Fruit fly (Drosophila melanogaster) whole organism, embryonic: Measurements from ENCODE around the gene Pxn.

ENCODE experiments used
- Ada2b ChIP-seq: fragments of 200-800 bp; sonication (Bioruptor generic); IDR thresholded peaks from 2 replicates; pipeline ENCODE4 v1.3.6; 2022; ENCODE audit warnings: missing biosample characterization, missing genetic modification characterization
- BtbVII ChIP-seq: fragments of 200-800 bp; sonication (Bioruptor generic); optimal IDR thresholded peaks from 3 replicates; lab custom pipeline; 2017; ENCODE audit warnings: missing biosample characterization, mild to moderate bottlenecking, missing genetic modification characterization
- CG11398 ChIP-seq: fragments of 200-800 bp; sonication (Bioruptor generic); optimal IDR thresholded peaks from 2 replicates; lab custom pipeline; 2016; ENCODE audit warnings: missing biosample characterization, missing genetic modification characterization
- CG12236 ChIP-seq: fragments of 200-800 bp; sonication (Bioruptor generic); optimal IDR thresholded peaks from 2 replicates; lab custom pipeline; 2016; ENCODE audit warnings: missing biosample characterization, missing genetic modification characterization
- CG12659 ChIP-seq: fragments of 200-800 bp; sonication (Bioruptor generic); optimal IDR thresholded peaks from 3 replicates; lab custom pipeline; 2017; ENCODE audit warnings: mild to moderate bottlenecking, missing biosample characterization, missing genetic modification reagents, missing genetic modification characterization
- CG1529 ChIP-seq: fragments of 200-800 bp; sonication (Bioruptor generic); optimal IDR thresholded peaks from 3 replicates; lab custom pipeline; 2018; ENCODE audit warnings: missing biosample characterization, missing genetic modification characterization
- CG18011 ChIP-seq: fragments of 200-800 bp; sonication (Bioruptor generic); optimal IDR thresholded peaks from 2 replicates; lab custom pipeline; 2017; ENCODE audit warnings: missing biosample characterization, missing genetic modification characterization, mild to moderate bottlenecking, moderate library complexity, missing genotype
- CG30431 ChIP-seq: fragments of 200-800 bp; sonication (Bioruptor generic); optimal IDR thresholded peaks from 2 replicates; lab custom pipeline; 2017; ENCODE audit warnings: missing biosample characterization, missing genetic modification characterization
- CG3065 ChIP-seq: fragments of 200-800 bp; sonication (Bioruptor generic); optimal IDR thresholded peaks from 2 replicates; lab custom pipeline; 2016; ENCODE audit warnings: missing biosample characterization, missing genetic modification characterization
- CG6854 ChIP-seq: fragments of 200-800 bp; sonication (Bioruptor generic); optimal IDR thresholded peaks from 3 replicates; lab custom pipeline; 2017; ENCODE audit warnings: missing biosample characterization, mild to moderate bottlenecking, missing genetic modification characterization
- CG8089 ChIP-seq: fragments of 200-800 bp; sonication (Bioruptor generic); optimal IDR thresholded peaks from 3 replicates; lab custom pipeline; 2016; ENCODE audit warnings: missing biosample characterization, missing genetic modification characterization
- CG9609 ChIP-seq: fragments of 200-800 bp; sonication (Bioruptor generic); optimal IDR thresholded peaks from 3 replicates; lab custom pipeline; 2016; ENCODE audit warnings: missing biosample characterization, missing genetic modification characterization
- CG9727 ChIP-seq: fragments of 200-800 bp; sonication (Bioruptor generic); optimal IDR thresholded peaks from 3 replicates; lab custom pipeline; 2017; ENCODE audit warnings: missing biosample characterization, mild to moderate bottlenecking, missing genetic modification characterization
- CG9876 ChIP-seq: fragments of 200-800 bp; sonication (Bioruptor generic); optimal IDR thresholded peaks from 2 replicates; lab custom pipeline; 2016; ENCODE audit warnings: missing biosample characterization, missing genetic modification characterization
- CoRest ChIP-seq: fragments of 200-800 bp; sonication (Bioruptor generic); optimal IDR thresholded peaks from 3 replicates; lab custom pipeline; 2018; ENCODE audit warnings: missing biosample characterization, mild to moderate bottlenecking, missing genetic modification characterization, moderate library complexity
- D19A ChIP-seq: fragments of 200-800 bp; optimal IDR thresholded peaks from 3 replicates; lab custom pipeline; 2019; ENCODE audit warnings: missing biosample characterization, mild to moderate bottlenecking, missing genetic modification characterization, moderate library complexity
- Dad ChIP-seq: fragments of 200-800 bp; sonication (Bioruptor generic); optimal IDR thresholded peaks from 3 replicates; lab custom pipeline; 2016; ENCODE audit warnings: missing biosample characterization, missing genetic modification characterization
- Dek ChIP-seq: fragments of 200-800 bp; sonication (Bioruptor generic); optimal IDR thresholded peaks from 3 replicates; lab custom pipeline; 2019; ENCODE audit warnings: missing biosample characterization, mild to moderate bottlenecking, missing genetic modification characterization, moderate library complexity
- Drgx ChIP-seq: fragments of 200-800 bp; sonication (Bioruptor generic); IDR thresholded peaks from 2 replicates; pipeline ENCODE4 v1.3.6; 2022; ENCODE audit warnings: missing biosample characterization, missing genetic modification characterization
- ERR ChIP-seq: fragments of 200-800 bp; sonication (Bioruptor generic); optimal IDR thresholded peaks from 2 replicates; lab custom pipeline; 2016; ENCODE audit warnings: missing biosample characterization, missing genetic modification characterization
- Fer1 ChIP-seq: fragments of 200-800 bp; sonication (Bioruptor generic); optimal IDR thresholded peaks from 2 replicates; lab custom pipeline; 2017; ENCODE audit warnings: missing biosample characterization, mild to moderate bottlenecking, missing genetic modification characterization
- Gsc ChIP-seq: fragments of 200-800 bp; sonication (Bioruptor generic); IDR thresholded peaks from 2 replicates; pipeline ENCODE4 v1.3.6; 2022; ENCODE audit warnings: missing biosample characterization, missing genetic modification characterization
- Gug ChIP-seq: fragments of 200-800 bp; sonication (Bioruptor generic); IDR thresholded peaks from 4 replicates; pipeline ENCODE4 v1.3.6; 2022; ENCODE audit warnings: missing biosample characterization, missing genetic modification characterization
- HHEX ChIP-seq: fragments of 200-800 bp; sonication (Bioruptor generic); optimal IDR thresholded peaks from 3 replicates; lab custom pipeline; 2017; ENCODE audit warnings: missing biosample characterization, mild to moderate bottlenecking, missing genetic modification characterization, missing genetic modification reagents
- HLH3B ChIP-seq: fragments of 200-800 bp; sonication (Bioruptor generic); IDR thresholded peaks from 2 replicates; pipeline ENCODE4 v1.3.6; 2022; ENCODE audit warnings: missing biosample characterization, missing genetic modification characterization
- Med ChIP-seq: fragments of 200-800 bp; sonication (Bioruptor generic); peaks from one replicate; lab custom pipeline; 2016; ENCODE audit warnings: missing biosample characterization, missing genetic modification characterization, mild to moderate bottlenecking, inconsistent platforms, moderate library complexity
- Nf-YB ChIP-seq: fragments of 200-800 bp; sonication (Bioruptor generic); optimal IDR thresholded peaks from 3 replicates; lab custom pipeline; 2019; ENCODE audit warnings: missing biosample characterization, mild to moderate bottlenecking, missing genetic modification characterization, moderate library complexity
- Nf-YC ChIP-seq: fragments of 200-800 bp; optimal IDR thresholded peaks from 3 replicates; lab custom pipeline; 2019; ENCODE audit warnings: missing biosample characterization, mild to moderate bottlenecking, missing genetic modification characterization, moderate library complexity
- Optix ChIP-seq: fragments of 200-800 bp; sonication (Bioruptor generic); IDR thresholded peaks from 3 replicates; pipeline ENCODE4 v1.3.6; 2022; ENCODE audit warnings: missing biosample characterization, missing genetic modification characterization
- Ptx1 ChIP-seq: fragments of 200-800 bp; sonication (Bioruptor generic); IDR thresholded peaks from 2 replicates; pipeline ENCODE4 v1.3.6; 2022; ENCODE audit warnings: missing biosample characterization, missing genetic modification characterization
- Tbp ChIP-seq: fragments of >200 bp; optimal IDR thresholded peaks from 2 replicates; lab custom pipeline; 2018; ENCODE audit warnings: missing biosample characterization, missing genetic modification characterization
- ap ChIP-seq: fragments of 200-800 bp; sonication (Bioruptor generic); IDR thresholded peaks from 2 replicates; pipeline ENCODE4 v1.3.6; 2022; ENCODE audit warnings: missing biosample characterization, missing genetic modification characterization
- chinmo ChIP-seq: fragments of 200-800 bp; sonication (Bioruptor generic); IDR thresholded peaks from 4 replicates; pipeline ENCODE4 v1.3.6; 2022; ENCODE audit warnings: missing biosample characterization, missing genetic modification characterization; ENCODE audit not compliant: partially characterized antibody
- dmrt11E ChIP-seq: fragments of 200-800 bp; sonication (Bioruptor generic); optimal IDR thresholded peaks from 3 replicates; lab custom pipeline; 2018; ENCODE audit warnings: missing biosample characterization, mild to moderate bottlenecking, missing genetic modification characterization, moderate library complexity
- hbn ChIP-seq: fragments of 200-800 bp; sonication (Bioruptor generic); IDR thresholded peaks from 2 replicates; pipeline ENCODE4 v1.3.6; 2022; ENCODE audit warnings: missing biosample characterization, missing genetic modification characterization; ENCODE audit not compliant: partially characterized antibody
- mam ChIP-seq: fragments of 200-800 bp; sonication (Bioruptor generic); optimal IDR thresholded peaks from 3 replicates; lab custom pipeline; 2016; ENCODE audit warnings: missing biosample characterization, missing genetic modification characterization
- mirr ChIP-seq: fragments of 200-800 bp; sonication (Bioruptor generic); optimal IDR thresholded peaks from 3 replicates; lab custom pipeline; 2018; ENCODE audit warnings: missing biosample characterization, mild to moderate bottlenecking, missing genetic modification characterization
- oc ChIP-seq: fragments of 200-800 bp; sonication (Bioruptor generic); optimal IDR thresholded peaks from 2 replicates; lab custom pipeline; 2018; ENCODE audit warnings: missing biosample characterization, mild to moderate bottlenecking, missing genetic modification characterization, moderate library complexity
- run ChIP-seq: fragments of 200-800 bp; sonication (Bioruptor generic); optimal IDR thresholded peaks from 3 replicates; lab custom pipeline; 2018; ENCODE audit warnings: missing biosample characterization, mild to moderate bottlenecking, missing genetic modification characterization
- salm ChIP-seq: fragments of 200-800 bp; sonication (Bioruptor generic); optimal IDR thresholded peaks from 2 replicates; lab custom pipeline; 2018; ENCODE audit warnings: missing biosample characterization, mild to moderate bottlenecking, missing genetic modification characterization
- sd ChIP-seq: fragments of 200-800 bp; sonication (Bioruptor generic); optimal IDR thresholded peaks from 3 replicates; lab custom pipeline; 2018; ENCODE audit warnings: missing biosample characterization, mild to moderate bottlenecking, missing genetic modification characterization, moderate library complexity
- slp2 ChIP-seq: fragments of 200-800 bp; sonication (Bioruptor generic); optimal IDR thresholded peaks from 2 replicates; lab custom pipeline; 2016; ENCODE audit warnings: missing biosample characterization, missing genetic modification characterization
- sqz ChIP-seq: fragments of 200-800 bp; sonication (Bioruptor generic); optimal IDR thresholded peaks from 3 replicates; lab custom pipeline; 2018; ENCODE audit warnings: missing biosample characterization, mild to moderate bottlenecking, missing genetic modification characterization
- sug ChIP-seq: fragments of 200-800 bp; optimal IDR thresholded peaks from 2 replicates; lab custom pipeline; 2019; ENCODE audit warnings: missing biosample characterization, mild to moderate bottlenecking, missing genetic modification characterization, moderate library complexity
- tgo ChIP-seq: fragments of 200-800 bp; sonication (Bioruptor generic); IDR thresholded peaks from 3 replicates; pipeline ENCODE4 v1.3.6; 2022; ENCODE audit warnings: missing biosample characterization, missing genetic modification characterization
- tin ChIP-seq: fragments of 200-800 bp; sonication (Bioruptor generic); optimal IDR thresholded peaks from 3 replicates; lab custom pipeline; 2016; ENCODE audit warnings: missing biosample characterization, missing genetic modification characterization
- tna ChIP-seq: fragments of 200-800 bp; sonication (Bioruptor generic); IDR thresholded peaks from 2 replicates; pipeline ENCODE4 v1.3.6; 2022; ENCODE audit warnings: missing biosample characterization, missing genetic modification characterization; ENCODE audit not compliant: partially characterized antibody
- trem ChIP-seq: fragments of 200-800 bp; optimal IDR thresholded peaks from 3 replicates; lab custom pipeline; 2019; ENCODE audit warnings: missing biosample characterization, mild to moderate bottlenecking, missing genetic modification characterization, moderate library complexity
- trh ChIP-seq: fragments of 200-800 bp; sonication (Bioruptor generic); optimal IDR thresholded peaks from 2 replicates; lab custom pipeline; 2016; ENCODE audit warnings: missing biosample characterization, missing genetic modification characterization
- unpg ChIP-seq: fragments of 200-800 bp; sonication (Bioruptor generic); optimal IDR thresholded peaks from 3 replicates; lab custom pipeline; 2018; ENCODE audit warnings: missing biosample characterization, mild to moderate bottlenecking, missing genetic modification characterization, moderate library complexity
- vvl ChIP-seq: fragments of 200-800 bp; sonication (Bioruptor generic); IDR thresholded peaks from 2 replicates; pipeline ENCODE4 v1.3.6; 2022; ENCODE audit warnings: missing biosample characterization, missing genetic modification characterization

Gene Pxn

dm6 chr3L:2570269-2570723 is 59.6 kb downstream of the Pxn start (continued):
- TF ChIP-seq HHEX (GFP tag; lab: Kevin White, UChicago) = peak; percentile 38
- TF ChIP-seq dmrt11E = no peak
- no peak for TF ChIP-seq Nf-YC
- no peak for TF ChIP-seq trh (GFP tag; lab: Kevin White, UChicago)
- TF ChIP-seq sug (tag; lab: Kevin White, UChicago) = peak; percentile 13
- TF ChIP-seq tna (GFP tag; lab: Robert Waterston, UW) = no peak
- TF ChIP-seq trem (tag; lab: Kevin White, UChicago) = peak; percentile 25
- peak; percentile 56 for TF ChIP-seq D19A (tag; lab: Kevin White, UChicago)
- peak; percentile 6 for TF ChIP-seq CG8089
- no peak for TF ChIP-seq tin (GFP tag; lab: Kevin White, UChicago)
- TF ChIP-seq Med (GFP tag; lab: Kevin White, UChicago) = peak; percentile 77
- TF ChIP-seq Gsc (GFP tag; lab: Robert Waterston, UW) = no peak
- TF ChIP-seq Tbp (GFP tag; lab: Kevin White, UChicago) = no peak
- TF ChIP-seq ERR = no peak
- TF ChIP-seq ap = peak; percentile 41; the same call in 1 of the 2 replicates
- peak; percentile 56 for TF ChIP-seq run (tag; lab: Kevin White, UChicago)
- TF ChIP-seq CG11398 (GFP tag; lab: Kevin White, UChicago) = no peak
- peak; percentile 14 for TF ChIP-seq Nf-YB (GFP tag; lab: Kevin White, UChicago)
- peak; percentile 4 for TF ChIP-seq CG6854 (GFP tag; lab: Kevin White, UChicago)
- peak; percentile 31 for TF ChIP-seq CoRest (tag; lab: Kevin White, UChicago)
- peak; percentile 65 for TF ChIP-seq vvl
- peak; percentile 65; the same call in 1 of the 4 replicates for TF ChIP-seq chinmo (GFP tag; lab: Robert Waterston, UW)
- peak; percentile 13 for TF ChIP-seq CG18011 (GFP tag; lab: Kevin White, UChicago)
- TF ChIP-seq CG12236 (GFP tag; lab: Kevin White, UChicago) = no peak
- peak; percentile 22 for TF ChIP-seq sd (tag; lab: Kevin White, UChicago)
- TF ChIP-seq Optix (GFP tag; lab: Robert Waterston, UW) = peak; percentile 12; the same call in 1 of the 3 replicates
- TF ChIP-seq mirr (GFP tag; lab: Kevin White, UChicago) = peak; percentile 52
- TF ChIP-seq slp2 (GFP tag; lab: Kevin White, UChicago) = peak; percentile 26
- peak; percentile 20 for TF ChIP-seq CG12659
- TF ChIP-seq Fer1 (GFP tag; lab: Kevin White, UChicago) = peak; percentile 33
- no peak for TF ChIP-seq sqz
- TF ChIP-seq CG30431 (GFP tag; lab: Kevin White, UChicago) = no peak
- no peak for TF ChIP-seq Dad (GFP tag; lab: Kevin White, UChicago)
- peak; percentile 9 for TF ChIP-seq CG9609 (GFP tag; lab: Kevin White, UChicago)
- peak; percentile 3 for TF ChIP-seq CG9727 (GFP tag; lab: Kevin White, UChicago)
- TF ChIP-seq mam (GFP tag; lab: Kevin White, UChicago) = peak; percentile 12
- peak; percentile 73 for TF ChIP-seq unpg
- TF ChIP-seq HLH3B (GFP tag; lab: Robert Waterston, UW) = peak; percentile 52; the same call in 1 of the 2 replicates
- peak; percentile 54 for TF ChIP-seq salm (tag; lab: Kevin White, UChicago)
- peak; percentile 48; the same call in 1 of the 2 replicates for TF ChIP-seq Ptx1
- no peak for TF ChIP-seq CG9876
- TF ChIP-seq CG1529 (GFP tag; lab: Kevin White, UChicago) = peak; percentile 24
- no peak for TF ChIP-seq hbn
- no peak for TF ChIP-seq oc
- TF ChIP-seq BtbVII (GFP tag; lab: Kevin White, UChicago) = peak; percentile 27
- TF ChIP-seq tgo = peak; percentile 13; the same call in 1 of the 3 replicates
- peak; percentile 82 for TF ChIP-seq Drgx (GFP tag; lab: Robert Waterston, UW)
- TF ChIP-seq Gug (GFP tag; lab: Robert Waterston, UW) = no peak
- TF ChIP-seq Dek (tag; lab: Kevin White, UChicago) = peak; percentile 0
- TF ChIP-seq Ada2b = 0 out of 2 replicates have a peak, but pooled peaks have one; percentile 5
- TF ChIP-seq CG3065 (GFP tag; lab: Kevin White, UChicago) = no peak
